Fruit fly (Drosophila melanogaster): Measurements from ENCODE around the gene CG13607.

Gene CG13607

dm6 chr3R:24161173-24161811, 45.2 kb upstream of the CG13607 start, which contains the start of the genes Myo95E and TBC1d7 (continued):
- TF ChIP-seq Dbx (GFP tag; IDR thresholded peaks at IDR 0.05) (peak; percentile 91), emc (GFP tag; optimal IDR thresholded peaks at IDR 0.05) (peak; percentile 50), tll (GFP tag; optimal IDR thresholded peaks at IDR 0.05) (no peak), tna (GFP tag; IDR thresholded peaks at IDR 0.05; ENCODE audit: partially characterized antibody) (no peak), Six4 (GFP tag; optimal IDR thresholded peaks at IDR 0.05) (peak; percentile 76), Oli (tag; optimal IDR thresholded peaks at IDR 0.05) (peak; percentile 83), schlank (tag; optimal IDR thresholded peaks at IDR 0.05) (peak; percentile 47), CG12391 (tag; optimal IDR thresholded peaks at IDR 0.05) (peak; percentile 95), CG4404 (GFP tag; IDR thresholded peaks at IDR 0.05) (peak; percentile 91), sna (GFP tag; IDR thresholded peaks at IDR 0.05; ENCODE audit: partially characterized antibody) (peak; percentile 66; the same call in 1 of the 2 replicates), ap (GFP tag; IDR thresholded peaks at IDR 0.05) (peak; percentile 93), Xrp1 (GFP tag; IDR thresholded peaks at IDR 0.05) (peak; percentile 96), NC2α (GFP tag; optimal IDR thresholded peaks at IDR 0.05) (no peak), CG3065 (GFP tag; optimal IDR thresholded peaks at IDR 0.05) (peak; percentile 26), Vsx1 (GFP tag; optimal IDR thresholded peaks at IDR 0.05) (no peak), dmrt99B (tag; optimal IDR thresholded peaks at IDR 0.05) (no peak), grn (GFP tag; optimal IDR thresholded peaks at IDR 0.05) (no peak), tup (GFP tag; optimal IDR thresholded peaks at IDR 0.05) (peak; percentile 52), chm (GFP tag; IDR thresholded peaks at IDR 0.05) (peak; percentile 82), CG11504 (tag; optimal IDR thresholded peaks at IDR 0.05) (no peak), CG7271 (tag; optimal IDR thresholded peaks at IDR 0.05) (peak; percentile 60), esg (GFP tag; conservative IDR thresholded peaks at IDR 0.05) (peak; percentile 95), CG10267 (tag; optimal IDR thresholded peaks at IDR 0.05) (peak; percentile 84), stc (GFP tag; IDR thresholded peaks at IDR 0.05) (peak; percentile 96), knrl (GFP tag; IDR thresholded peaks at IDR 0.05; ENCODE audit: partially characterized antibody) (peak; percentile 84), CG6813 (GFP tag; optimal IDR thresholded peaks at IDR 0.05) (peak; percentile 65), Dip3 (GFP tag; optimal IDR thresholded peaks at IDR 0.05) (peak; percentile 54), CG6765 (GFP tag; optimal IDR thresholded peaks at IDR 0.05) (peak; percentile 10), CG9215 (GFP tag; IDR thresholded peaks at IDR 0.05) (peak; percentile 85), gro (GFP tag; optimal IDR thresholded peaks at IDR 0.05) (no peak), Atf6 (GFP tag; IDR thresholded peaks at IDR 0.05) (peak; percentile 96), CG6272 (GFP tag; IDR thresholded peaks at IDR 0.05) (peak; percentile 96), CG3726 (GFP tag; IDR thresholded peaks at IDR 0.05) (peak; percentile 89), CG15601 (tag; optimal IDR thresholded peaks at IDR 0.05) (no peak), CG14441 (GFP tag; IDR thresholded peaks at IDR 0.05) (peak; percentile 95), CG32532 (GFP tag; IDR thresholded peaks at IDR 0.05) (peak; percentile 92), sr (GFP tag; IDR thresholded peaks at IDR 0.05) (peak; percentile 39; the same call in 1 of the 3 replicates), CG16779 (GFP tag; IDR thresholded peaks at IDR 0.05) (0 out of 2 replicates have a peak, but pooled peaks have one; percentile 46), ttk (GFP tag; IDR thresholded peaks at IDR 0.05) (peak; percentile 92), ranshi (GFP tag; IDR thresholded peaks at IDR 0.05) (peak; percentile 93), CG9727 (GFP tag; optimal IDR thresholded peaks at IDR 0.05) (peak; percentile 89), Hr3 (GFP tag; optimal IDR thresholded peaks at IDR 0.05) (peak; percentile 90), zen (tag; optimal IDR thresholded peaks at IDR 0.05) (peak; percentile 80), Dfd (GFP tag; optimal IDR thresholded peaks at IDR 0.05) (no peak), CG18599 (GFP tag; optimal IDR thresholded peaks at IDR 0.05) (no peak), eve (GFP tag; optimal IDR thresholded peaks at IDR 0.05) (no peak), inv (GFP tag; IDR thresholded peaks at IDR 0.05; ENCODE audit: partially characterized antibody) (peak; percentile 62), sob (GFP tag; IDR thresholded peaks at IDR 0.05) (peak; percentile 92), dan (GFP tag; IDR thresholded peaks at IDR 0.05) (peak; percentile 68), peb (GFP tag; IDR thresholded peaks at IDR 0.05) (peak; percentile 89)
